Fruit fly (Drosophila melanogaster) whole organism, embryonic: ENCODE data around the gene CG42535.
A peak's percentile ranks its signal among the peaks of the same experiment; 100 is the strongest.

Experiments
- CG11247 ChIP-seq: fragments of 200-800 bp; sonication (Bioruptor generic); IDR thresholded peaks from 2 replicates; pipeline ENCODE4 v1.3.6; 2022; ENCODE audit warnings: missing biosample characterization, missing genetic modification characterization
- CG11560 ChIP-seq: fragments of 200-800 bp; sonication (Bioruptor generic); IDR thresholded peaks from 3 replicates; pipeline ENCODE4 v1.3.6; 2022; ENCODE audit warnings: missing biosample characterization, missing genetic modification characterization
- CG11695 ChIP-seq: fragments of 200-800 bp; sonication (Bioruptor generic); IDR thresholded peaks from 3 replicates; pipeline ENCODE4 v1.3.6; 2022; ENCODE audit warnings: missing biosample characterization, missing genetic modification characterization
- CG12155 ChIP-seq: fragments of 200-800 bp; sonication (Bioruptor generic); optimal IDR thresholded peaks from 3 replicates; lab custom pipeline; 2016; ENCODE audit warnings: missing biosample characterization, missing genetic modification characterization
- CG12391 ChIP-seq: fragments of 200-800 bp; sonication (Bioruptor generic); optimal IDR thresholded peaks from 3 replicates; lab custom pipeline; 2018; ENCODE audit warnings: missing biosample characterization, mild to moderate bottlenecking, missing genetic modification characterization, moderate library complexity
- CG12769 ChIP-seq: fragments of 200-800 bp; sonication (Bioruptor generic); optimal IDR thresholded peaks from 2 replicates; lab custom pipeline; 2019; ENCODE audit warnings: missing biosample characterization, mild to moderate bottlenecking, missing genetic modification characterization, moderate library complexity
- CG13123 ChIP-seq: fragments of 200-800 bp; sonication (Bioruptor generic); optimal IDR thresholded peaks from 2 replicates; lab custom pipeline; 2016; ENCODE audit warnings: missing biosample characterization, missing genetic modification characterization
- CG14965 ChIP-seq: fragments of 200-800 bp; sonication (Bioruptor generic); optimal IDR thresholded peaks from 2 replicates; lab custom pipeline; 2016; ENCODE audit warnings: missing biosample characterization, missing genetic modification characterization, borderline replicate concordance
- CG16779 ChIP-seq: fragments of 200-800 bp; sonication (Bioruptor generic); IDR thresholded peaks from 2 replicates; pipeline ENCODE4 v1.3.6; 2022; ENCODE audit warnings: missing biosample characterization, missing genetic modification characterization
- CG16813 ChIP-seq: fragments of 200-800 bp; sonication (Bioruptor generic); IDR thresholded peaks from 3 replicates; pipeline ENCODE4 v1.3.6; 2022; ENCODE audit warnings: missing biosample characterization, missing genetic modification characterization; ENCODE audit not compliant: partially characterized antibody
- CG16815 ChIP-seq: fragments of 200-800 bp; sonication (Bioruptor generic); optimal IDR thresholded peaks from 3 replicates; lab custom pipeline; 2017; ENCODE audit warnings: missing biosample characterization, mild to moderate bottlenecking, missing genetic modification characterization
- CG17912 ChIP-seq: fragments of 200-800 bp; sonication (Bioruptor generic); optimal IDR thresholded peaks from 2 replicates; lab custom pipeline; 2018; ENCODE audit warnings: missing biosample characterization, mild to moderate bottlenecking, missing genetic modification characterization
- CG2889 ChIP-seq: fragments of 200-800 bp; sonication (Bioruptor generic); IDR thresholded peaks from 3 replicates; pipeline ENCODE4 v1.3.6; 2022; ENCODE audit warnings: missing biosample characterization, missing genetic modification characterization
- CG34376 ChIP-seq: fragments of 200-800 bp; sonication (Bioruptor generic); optimal IDR thresholded peaks from 2 replicates; lab custom pipeline; 2018; ENCODE audit warnings: missing biosample characterization, mild to moderate bottlenecking, missing genetic modification characterization
- CG3847 ChIP-seq: fragments of 200-800 bp; sonication (Bioruptor generic); IDR thresholded peaks from 2 replicates; pipeline ENCODE4 v1.3.6; 2022; ENCODE audit warnings: missing biosample characterization, missing genetic modification characterization
- CG4328 ChIP-seq: fragments of 200-800 bp; sonication (Bioruptor generic); optimal IDR thresholded peaks from 3 replicates; lab custom pipeline; 2017; ENCODE audit warnings: missing biosample characterization, missing genetic modification reagents, missing genetic modification characterization
- CG6254 ChIP-seq: fragments of 200-800 bp; sonication (Bioruptor generic); optimal IDR thresholded peaks from 3 replicates; lab custom pipeline; 2017; ENCODE audit warnings: mild to moderate bottlenecking, missing biosample characterization, missing genetic modification reagents, missing genetic modification characterization
- CG6689 ChIP-seq: fragments of 200-800 bp; sonication (Bioruptor generic); IDR thresholded peaks from 2 replicates; pipeline ENCODE4 v1.3.6; 2022; ENCODE audit warnings: missing biosample characterization, missing genetic modification characterization
- CG6854 ChIP-seq: fragments of 200-800 bp; sonication (Bioruptor generic); optimal IDR thresholded peaks from 3 replicates; lab custom pipeline; 2017; ENCODE audit warnings: missing biosample characterization, mild to moderate bottlenecking, missing genetic modification characterization
- CG8359 ChIP-seq: fragments of 200-800 bp; sonication (Bioruptor generic); optimal IDR thresholded peaks from 2 replicates; lab custom pipeline; 2017; ENCODE audit warnings: missing biosample characterization, mild to moderate bottlenecking, missing genetic modification characterization, borderline replicate concordance
- CG9817 ChIP-seq: fragments of 200-800 bp; sonication (Bioruptor generic); optimal IDR thresholded peaks from 2 replicates; lab custom pipeline; 2018; ENCODE audit warnings: missing biosample characterization, mild to moderate bottlenecking, missing genetic modification characterization, moderate library complexity
- Doc2 ChIP-seq: fragments of 200-800 bp; sonication (Bioruptor generic); IDR thresholded peaks from 2 replicates; pipeline ENCODE4 v1.3.6; 2022; ENCODE audit warnings: missing biosample characterization, missing genetic modification characterization
- Hand ChIP-seq: fragments of 200-800 bp; sonication (Bioruptor generic); optimal IDR thresholded peaks from 2 replicates; lab custom pipeline; 2017; ENCODE audit warnings: mild to moderate bottlenecking, missing biosample characterization, missing genetic modification reagents, missing genetic modification characterization
- Hr3 ChIP-seq: fragments of 200-800 bp; sonication (Bioruptor generic); optimal IDR thresholded peaks from 3 replicates; lab custom pipeline; 2016; ENCODE audit warnings: missing biosample characterization, missing genetic modification characterization
- Hr39 ChIP-seq: fragments of >200 bp; optimal IDR thresholded peaks from 2 replicates; lab custom pipeline; 2017
- Hr51 ChIP-seq, 2 experiments: fragments of 200-800 bp; sonication (Bioruptor generic); optimal IDR thresholded peaks; 2 replicates in 1 of 2; 3 replicates in 1 of 2; lab custom pipeline; 2016 to 2018; ENCODE audit warnings: missing biosample characterization in 2 of 2, missing genetic modification characterization in 2 of 2, mild to moderate bottlenecking in 1 of 2, moderate library complexity in 1 of 2
- Lpt ChIP-seq: fragments of >200 bp; optimal IDR thresholded peaks from 2 replicates; lab custom pipeline; 2018; ENCODE audit warnings: missing biosample characterization, missing genetic modification characterization
- MESR4 ChIP-seq: fragments of 200-800 bp; sonication (Bioruptor generic); optimal IDR thresholded peaks from 2 replicates; lab custom pipeline; 2018; ENCODE audit warnings: missing biosample characterization, mild to moderate bottlenecking, missing genetic modification characterization, moderate library complexity
- NFAT ChIP-seq: fragments of 200-800 bp; sonication (Bioruptor generic); IDR thresholded peaks from 2 replicates; pipeline ENCODE4 v1.3.6; 2022; ENCODE audit warnings: missing biosample characterization, missing genetic modification characterization
- Nf-YB ChIP-seq: fragments of 200-800 bp; sonication (Bioruptor generic); optimal IDR thresholded peaks from 3 replicates; lab custom pipeline; 2019; ENCODE audit warnings: missing biosample characterization, mild to moderate bottlenecking, missing genetic modification characterization, moderate library complexity
- Stat92E ChIP-seq, 3 experiments: fragments of >200 bp in 2 of 3; fragments of 200-800 bp in 1 of 3; sonication (Bioruptor generic) in 1 of 3; optimal IDR thresholded peaks; 2 replicates each; lab custom pipeline; 2017 to 2019; ENCODE audit warnings: missing biosample characterization in 3 of 3, missing genetic modification characterization in 3 of 3, mild to moderate bottlenecking in 1 of 3, moderate library complexity in 1 of 3
- ap ChIP-seq: fragments of 200-800 bp; sonication (Bioruptor generic); IDR thresholded peaks from 2 replicates; pipeline ENCODE4 v1.3.6; 2022; ENCODE audit warnings: missing biosample characterization, missing genetic modification characterization
- ara ChIP-seq: fragments of 200-800 bp; sonication (Bioruptor generic); IDR thresholded peaks from 2 replicates; pipeline ENCODE4 v1.3.6; 2022; ENCODE audit warnings: missing biosample characterization, missing genetic modification characterization
- danr ChIP-seq: fragments of 200-800 bp; sonication (Bioruptor generic); IDR thresholded peaks from 2 replicates; pipeline ENCODE4 v1.3.6; 2022; ENCODE audit warnings: missing biosample characterization, missing genetic modification characterization
- dimm ChIP-seq: fragments of 200-800 bp; sonication (Bioruptor generic); IDR thresholded peaks from 2 replicates; pipeline ENCODE4 v1.3.6; 2022; ENCODE audit warnings: missing biosample characterization, missing genetic modification characterization
- fu2 ChIP-seq: fragments of 200-800 bp; sonication (Bioruptor generic); optimal IDR thresholded peaks from 2 replicates; lab custom pipeline; 2016; ENCODE audit warnings: missing biosample characterization, missing genetic modification characterization
- ham ChIP-seq: fragments of 200-800 bp; sonication (Bioruptor generic); IDR thresholded peaks from 2 replicates; pipeline ENCODE4 v1.3.6; 2022; ENCODE audit warnings: missing biosample characterization, missing genetic modification characterization
- hkb ChIP-seq, 2 experiments: fragments of 200-800 bp in 1 of 2; fragments of >200 bp in 1 of 2; sonication (Bioruptor generic) in 1 of 2; IDR thresholded peaks in 1 of 2; optimal IDR thresholded peaks in 1 of 2; 2 replicates each; pipeline versions ENCODE4 v1.3.6 to Lab custom; 2017 to 2022; ENCODE audit warnings: missing biosample characterization in 1 of 2, missing genetic modification characterization in 1 of 2
- hth ChIP-seq: fragments of >200 bp; optimal IDR thresholded peaks from 2 replicates; lab custom pipeline; 2017; ENCODE audit warnings: inconsistent platforms
- jigr1 ChIP-seq: fragments of 200-800 bp; sonication (Bioruptor generic); IDR thresholded peaks from 3 replicates; pipeline ENCODE4 v1.3.6; 2022; ENCODE audit warnings: missing biosample characterization, missing genetic modification characterization
- lilli ChIP-seq: fragments of 200-800 bp; sonication (Bioruptor generic); optimal IDR thresholded peaks from 3 replicates; lab custom pipeline; 2016; ENCODE audit warnings: missing biosample characterization, missing genetic modification characterization
- lola ChIP-seq, 3 experiments: fragments of >200 bp in 2 of 3; fragments of 200-800 bp in 1 of 3; sonication (Bioruptor generic) in 1 of 3; optimal IDR thresholded peaks; 2 replicates each; lab custom pipeline; 2017 to 2019; ENCODE audit warnings: missing biosample characterization in 3 of 3, missing genetic modification characterization in 3 of 3, mild to moderate bottlenecking in 1 of 3, moderate library complexity in 1 of 3
- peb ChIP-seq: fragments of 200-800 bp; sonication (Bioruptor generic); IDR thresholded peaks from 2 replicates; pipeline ENCODE4 v1.3.6; 2022; ENCODE audit warnings: missing biosample characterization, missing genetic modification characterization
- psq ChIP-seq: fragments of 200-800 bp; sonication (Bioruptor generic); optimal IDR thresholded peaks from 2 replicates; lab custom pipeline; 2017; ENCODE audit warnings: missing biosample characterization, missing genetic modification characterization
- pum ChIP-seq: fragments of 200-800 bp; sonication (Bioruptor generic); optimal IDR thresholded peaks from 2 replicates; lab custom pipeline; 2016; ENCODE audit warnings: missing biosample characterization, missing genetic modification characterization
- scrt ChIP-seq: fragments of 200-800 bp; sonication (Bioruptor generic); optimal IDR thresholded peaks from 2 replicates; lab custom pipeline; 2018; ENCODE audit warnings: missing biosample characterization, mild to moderate bottlenecking, missing genetic modification characterization, moderate library complexity
- sqz ChIP-seq: fragments of 200-800 bp; sonication (Bioruptor generic); optimal IDR thresholded peaks from 3 replicates; lab custom pipeline; 2018; ENCODE audit warnings: missing biosample characterization, mild to moderate bottlenecking, missing genetic modification characterization
- tll ChIP-seq, 2 experiments: fragments of 200-800 bp in 1 of 2; fragments of >200 bp in 1 of 2; sonication (Bioruptor generic) in 1 of 2; optimal IDR thresholded peaks; 2 replicates each; lab custom pipeline; 2017 to 2019; ENCODE audit warnings: missing biosample characterization in 2 of 2, missing genetic modification characterization in 2 of 2, mild to moderate bottlenecking in 1 of 2, moderate library complexity in 1 of 2
- tx ChIP-seq: fragments of 200-800 bp; sonication (Bioruptor generic); optimal IDR thresholded peaks from 2 replicates; lab custom pipeline; 2016; ENCODE audit warnings: missing biosample characterization, missing genetic modification characterization

CG42535 gene

dm6 chr3L:10679711-10680154 is 49.0 kb upstream of the CG42535 start (continued):
- peak; percentile 7 for TF ChIP-seq CG12391
- no peak for TF ChIP-seq scrt (GFP tag; lab: Kevin White, UChicago)
- TF ChIP-seq NFAT (GFP tag; lab: Robert Waterston, UW): no peak
- TF ChIP-seq ap (GFP tag; lab: Robert Waterston, UW): no peak
- TF ChIP-seq lilli (GFP tag; lab: Kevin White, UChicago): peak; percentile 24
- TF ChIP-seq CG34376: peak; percentile 9
- TF ChIP-seq sqz (GFP tag; lab: Kevin White, UChicago): peak; percentile 47
- no peak for TF ChIP-seq pum
- no peak for TF ChIP-seq CG12769 (tag; lab: Kevin White, UChicago)
- TF ChIP-seq CG6854 (GFP tag; lab: Kevin White, UChicago): no peak
- no peak for TF ChIP-seq tll (GFP tag; optimal IDR thresholded peaks at IDR 0.05; lab: Kevin White, UChicago)
- TF ChIP-seq CG16815 (GFP tag; lab: Kevin White, UChicago): no peak
- no peak for TF ChIP-seq hkb (optimal IDR thresholded peaks at IDR 0.05; lab: Kevin White, UChicago)
- TF ChIP-seq hkb (GFP tag; IDR thresholded peaks at IDR 0.05; lab: Robert Waterston, UW): no peak
- TF ChIP-seq CG11695 (GFP tag; lab: Robert Waterston, UW): peak; percentile 40; the same call in 1 of the 3 replicates
- no peak for TF ChIP-seq CG6689 (GFP tag; lab: Robert Waterston, UW)
- TF ChIP-seq CG8359: no peak
- TF ChIP-seq lola (GFP tag; optimal IDR thresholded peaks at IDR 0.05; lab: Kevin White, UChicago): no peak
- no peak for TF ChIP-seq CG16813 (GFP tag; lab: Robert Waterston, UW)
- TF ChIP-seq fu2 (GFP tag; lab: Kevin White, UChicago): no peak
- no peak for TF ChIP-seq CG14965 (GFP tag; lab: Kevin White, UChicago)
- peak; percentile 9 for TF ChIP-seq tx
- TF ChIP-seq hth (lab: Kevin White, UChicago): no peak
- TF ChIP-seq Hr51 (GFP tag; optimal IDR thresholded peaks at IDR 0.05; lab: Kevin White, UChicago): peak in 1 of 2 experiments; percentile 31

dm6 chr3L:10678545-10679067 is 47.9 kb upstream of the CG42535 start:
- peak; percentile 74 for TF ChIP-seq CG2889 (GFP tag; lab: Robert Waterston, UW)
- TF ChIP-seq CG11247: peak; percentile 83
- peak; percentile 95 for TF ChIP-seq CG9817 (tag; lab: Kevin White, UChicago)
- TF ChIP-seq peb: peak; percentile 95
- TF ChIP-seq Doc2 (GFP tag; lab: Robert Waterston, UW): no peak
- TF ChIP-seq Nf-YB: peak; percentile 85
- TF ChIP-seq CG6854 (GFP tag; lab: Kevin White, UChicago): peak; percentile 94
- peak; percentile 92 for TF ChIP-seq ara (GFP tag; lab: Robert Waterston, UW)
- TF ChIP-seq jigr1 (GFP tag; lab: Robert Waterston, UW): peak; percentile 92
- TF ChIP-seq psq: peak; percentile 63
- peak in 1 of 3 experiments; percentile 86 for TF ChIP-seq Stat92E (GFP tag; optimal IDR thresholded peaks at IDR 0.05; lab: Kevin White, UChicago)
- TF ChIP-seq CG4328: peak; percentile 95
- peak; percentile 80 for TF ChIP-seq CG11560 (tag; lab: Robert Waterston, UW)
- peak; percentile 92 for TF ChIP-seq danr
- TF ChIP-seq CG13123: peak; percentile 71
- TF ChIP-seq Hand: peak; percentile 92
- TF ChIP-seq ham: peak; percentile 69; the same call in 1 of the 2 replicates
- no peak for TF ChIP-seq Lpt (GFP tag; lab: Kevin White, UChicago)
- TF ChIP-seq CG34376: peak; percentile 92
- TF ChIP-seq Hr39: no peak
- peak; percentile 89 for TF ChIP-seq CG6254 (GFP tag; lab: Kevin White, UChicago)
- peak; percentile 85 for TF ChIP-seq CG12155
- no peak; the same call in 1 of the 2 replicates for TF ChIP-seq CG3847
- TF ChIP-seq dimm: no peak; the same call in 1 of the 2 replicates
- TF ChIP-seq MESR4 (GFP tag; lab: Kevin White, UChicago): peak; percentile 40
- TF ChIP-seq Hr3: peak; percentile 93
- peak; percentile 55; the same call in 1 of the 2 replicates for TF ChIP-seq CG16779 (GFP tag; lab: Robert Waterston, UW)
- peak; percentile 65 for TF ChIP-seq CG17912 (GFP tag; lab: Kevin White, UChicago)
